Fruit fly (Drosophila melanogaster): ENCODE data around the gene GILT2.

GILT2 gene

dm6 chr3R:23723381-23724034 is 44.8 kb downstream of the GILT2 start (continued):
- TF ChIP-seq Pdp1 (GFP tag; optimal IDR thresholded peaks at IDR 0.05) (peak; percentile 29 to 89), CG2199 (GFP tag; IDR thresholded peaks at IDR 0.05) (0 out of 3 replicates have a peak, but pooled peaks have one; percentile 42), Fer2 (tag; optimal IDR thresholded peaks at IDR 0.05) (no peak), E2f2 (GFP tag; IDR thresholded peaks at IDR 0.05) (peak; percentile 36; the same call in 1 of the 2 replicates), CG18599 (GFP tag; optimal IDR thresholded peaks at IDR 0.05) (no peak), sr (GFP tag; IDR thresholded peaks at IDR 0.05) (peak; percentile 83), trem (tag; optimal IDR thresholded peaks at IDR 0.05) (peak; percentile 9), Max (GFP tag; optimal IDR thresholded peaks at IDR 0.05) (peak; percentile 10), CG16863 (GFP tag; optimal IDR thresholded peaks at IDR 0.05) (no peak), Eip74EF (GFP tag; optimal IDR thresholded peaks at IDR 0.05) (no peak), Stat92E (GFP tag; optimal IDR thresholded peaks at IDR 0.05) (peak in 1 of 3 experiments; percentile 47), gcm (GFP tag; optimal IDR thresholded peaks at IDR 0.05) (peak; percentile 26), scrt (GFP tag; optimal IDR thresholded peaks at IDR 0.05) (no peak), CG6175 (GFP tag; IDR thresholded peaks at IDR 0.05) (no peak), chinmo (GFP tag; IDR thresholded peaks at IDR 0.05; ENCODE audit: partially characterized antibody) (peak; percentile 76; the same call in 1 of the 4 replicates), Sox100B (GFP tag; optimal IDR thresholded peaks at IDR 0.05) (peak; percentile 64), sug (tag; optimal IDR thresholded peaks at IDR 0.05) (peak; percentile 17), Oaz (GFP tag; IDR thresholded peaks at IDR 0.05) (no peak), CG30403 (GFP tag; optimal IDR thresholded peaks at IDR 0.05) (no peak), dimm (GFP tag; IDR thresholded peaks at IDR 0.05) (peak; percentile 39; the same call in 1 of the 2 replicates), ci (GFP tag; IDR thresholded peaks at IDR 0.05) (peak; percentile 81), gro (GFP tag; optimal IDR thresholded peaks at IDR 0.05) (no peak), yki (optimal IDR thresholded peaks at IDR 0.05) (no peak), sqz (GFP tag; optimal IDR thresholded peaks at IDR 0.05) (peak; percentile 49), Mad (GFP tag; optimal IDR thresholded peaks at IDR 0.05) (no peak), CG15479 (GFP tag; optimal IDR thresholded peaks at IDR 0.05) (peak; percentile 22), stc (GFP tag; IDR thresholded peaks at IDR 0.05) (peak; percentile 73), Optix (GFP tag; IDR thresholded peaks at IDR 0.05) (peak; percentile 42; the same call in 1 of the 3 replicates), CrebB (tag; optimal IDR thresholded peaks at IDR 0.05) (peak; percentile 48), CG1233 (GFP tag; optimal IDR thresholded peaks at IDR 0.05) (peak; percentile 36), CG10209 (GFP tag; optimal IDR thresholded peaks at IDR 0.05) (peak; percentile 31), CG15514 (GFP tag; optimal IDR thresholded peaks at IDR 0.05) (peak; percentile 11), CG18619 (GFP tag; optimal IDR thresholded peaks at IDR 0.05) (no peak), Gsc (GFP tag; IDR thresholded peaks at IDR 0.05) (no peak), crp (GFP tag; optimal IDR thresholded peaks at IDR 0.05) (no peak), bcd (GFP tag; optimal IDR thresholded peaks at IDR 0.05) (peak; percentile 61), CG18476 (GFP tag; optimal IDR thresholded peaks at IDR 0.05) (peak; percentile 37), CG11247 (GFP tag; IDR thresholded peaks at IDR 0.05) (no peak), CG7372 (GFP tag; IDR thresholded peaks at IDR 0.05) (no peak), nom (GFP tag; optimal IDR thresholded peaks at IDR 0.05) (peak; percentile 54), grau (tag; optimal IDR thresholded peaks at IDR 0.05) (no peak), gce (GFP tag; IDR thresholded peaks at IDR 0.05) (peak; percentile 91), CG33557 (GFP tag; optimal IDR thresholded peaks at IDR 0.05) (peak; percentile 30), bowl (GFP tag; IDR thresholded peaks at IDR 0.05) (peak; percentile 49; the same call in 1 of the 2 replicates), CG13123 (GFP tag; optimal IDR thresholded peaks at IDR 0.05) (peak; percentile 48), en (GFP tag; optimal IDR thresholded peaks at IDR 0.05) (no peak), CG43689 (GFP tag; IDR thresholded peaks at IDR 0.05) (no peak), CG3726 (GFP tag; IDR thresholded peaks at IDR 0.05) (peak; percentile 79; the same call in 2 of the 3 replicates), Doc3 (GFP tag; IDR thresholded peaks at IDR 0.05; ENCODE audit: partially characterized antibody) (no peak)
